Worm (Caenorhabditis elegans) whole organism, mixed stage, embryonic: ENCODE data around the gene clec-238.

ENCODE experiments used
- M03D4.4 ChIP-seq: sonication (generic microtip); optimal IDR thresholded peaks from 2 replicates; lab custom pipeline; 2017; ENCODE audit warnings: mild to moderate bottlenecking, missing genetic modification characterization, missing compliant biosample characterization
- lsy-2 ChIP-seq: fragments of 150-350 bp; optimal IDR thresholded peaks from 2 replicates; lab custom pipeline; 2014; ENCODE audit warnings: missing biosample characterization, missing genetic modification characterization
- sem-2 ChIP-seq: fragments of 200-800 bp; sonication (Bioruptor generic); optimal IDR thresholded peaks from 2 replicates; lab custom pipeline; 2018; ENCODE audit warnings: mild to moderate bottlenecking, missing genetic modification characterization, missing compliant biosample characterization
- ztf-11 ChIP-seq: fragments of 150-350 bp; optimal IDR thresholded peaks from 2 replicates; lab custom pipeline; 2014; ENCODE audit warnings: missing biosample characterization, missing genetic modification characterization

- TF ChIP-seq sem-2 (GFP tag; lab: Kevin White, UChicago): no peak
- no peak for TF ChIP-seq lsy-2
- TF ChIP-seq M03D4.4 (tag; lab: Kevin White, UChicago): no peak
- TF ChIP-seq ztf-11 (tag; lab: Kevin White, UChicago): no peak
Measured at ce11 chrV:16992383-16992782, 40.8 kb downstream of the clec-238 start.
